Worm (Caenorhabditis elegans) whole organism, early embryonic: ENCODE results near the gene chil-13.

Experiments
- B0310.2 ChIP-seq: sonication (generic microtip); optimal IDR thresholded peaks from 2 replicates; lab custom pipeline; 2016; ENCODE audit warnings: mild to moderate bottlenecking, missing genetic modification characterization, missing compliant biosample characterization
- F13C5.2 ChIP-seq: sonication (generic microtip); optimal IDR thresholded peaks from 2 replicates; lab custom pipeline; 2017; ENCODE audit warnings: mild to moderate bottlenecking, missing genetic modification characterization, inconsistent platforms, missing compliant biosample characterization
- aly-1 ChIP-seq: sonication (generic microtip); optimal IDR thresholded peaks from 2 replicates; lab custom pipeline; 2016; ENCODE audit warnings: missing genetic modification characterization, missing compliant biosample characterization
- ama-1 ChIP-seq: fragments of 150-350 bp; optimal IDR thresholded peaks from 2 replicates; lab custom pipeline; 2014
- ceh-13 ChIP-seq: fragments of 200-800 bp; sonication (Bioruptor generic); optimal IDR thresholded peaks from 2 replicates; lab custom pipeline; 2018; ENCODE audit warnings: mild to moderate bottlenecking, missing genetic modification characterization, missing compliant biosample characterization
- ceh-36 ChIP-seq: sonication (generic microtip); optimal IDR thresholded peaks from 2 replicates; lab custom pipeline; 2016; ENCODE audit warnings: missing genetic modification characterization, inconsistent platforms, missing compliant biosample characterization
- ets-7 ChIP-seq: sonication (generic microtip); optimal IDR thresholded peaks from 2 replicates; lab custom pipeline; 2016; ENCODE audit warnings: missing genotype, missing genetic modification characterization, missing compliant biosample characterization
- flt-1 ChIP-seq: fragments of 200-800 bp; sonication (Bioruptor generic); IDR thresholded peaks from 2 replicates; pipeline ENCODE4 v1.3.6; 2022; ENCODE audit warnings: missing genetic modification characterization, missing compliant biosample characterization
- hmbx-1 ChIP-seq: sonication (generic microtip); optimal IDR thresholded peaks from 2 replicates; lab custom pipeline; 2016; ENCODE audit warnings: mild to moderate bottlenecking, missing genetic modification characterization, missing compliant biosample characterization
- hmg-4 ChIP-seq: fragments of 200-800 bp; sonication (Bioruptor generic); optimal IDR thresholded peaks from 2 replicates; lab custom pipeline; 2018; ENCODE audit warnings: mild to moderate bottlenecking, missing genetic modification characterization, missing compliant biosample characterization
- hnd-1 ChIP-seq: sonication (generic microtip); optimal IDR thresholded peaks from 2 replicates; lab custom pipeline; 2016; ENCODE audit warnings: missing genetic modification characterization, missing compliant biosample characterization
- pes-1 ChIP-seq: fragments of 200-800 bp; sonication (Bioruptor generic); IDR thresholded peaks from 2 replicates; pipeline ENCODE4 v1.3.6; 2022; ENCODE audit warnings: missing genetic modification reagents, missing genetic modification characterization, missing compliant biosample characterization
- scrt-1 ChIP-seq: fragments of 200-800 bp; sonication (Bioruptor generic); IDR thresholded peaks from 2 replicates; pipeline ENCODE4 v1.3.6; 2022; ENCODE audit warnings: missing genetic modification characterization, missing compliant biosample characterization
- sea-1 ChIP-seq: fragments of 200-800 bp; sonication (Bioruptor generic); conservative IDR thresholded peaks from 2 replicates; pipeline ENCODE4 v1.3.6; 2022; ENCODE audit warnings: missing genetic modification characterization, missing compliant biosample characterization
- tbx-11 ChIP-seq: fragments of 200-800 bp; sonication (Bioruptor generic); IDR thresholded peaks from 2 replicates; pipeline ENCODE4 v1.3.6; 2022; ENCODE audit warnings: missing genetic modification characterization, missing compliant biosample characterization
- tbx-37 ChIP-seq: fragments of 200-800 bp; sonication (Bioruptor generic); conservative IDR thresholded peaks from 2 replicates; pipeline ENCODE4 v1.3.6; 2022; ENCODE audit warnings: missing genetic modification reagents, missing genetic modification characterization, missing compliant biosample characterization
- tra-4 ChIP-seq: sonication (generic microtip); optimal IDR thresholded peaks from 2 replicates; lab custom pipeline; 2017; ENCODE audit warnings: missing genetic modification characterization, missing compliant biosample characterization

chil-13 gene

DNA sequence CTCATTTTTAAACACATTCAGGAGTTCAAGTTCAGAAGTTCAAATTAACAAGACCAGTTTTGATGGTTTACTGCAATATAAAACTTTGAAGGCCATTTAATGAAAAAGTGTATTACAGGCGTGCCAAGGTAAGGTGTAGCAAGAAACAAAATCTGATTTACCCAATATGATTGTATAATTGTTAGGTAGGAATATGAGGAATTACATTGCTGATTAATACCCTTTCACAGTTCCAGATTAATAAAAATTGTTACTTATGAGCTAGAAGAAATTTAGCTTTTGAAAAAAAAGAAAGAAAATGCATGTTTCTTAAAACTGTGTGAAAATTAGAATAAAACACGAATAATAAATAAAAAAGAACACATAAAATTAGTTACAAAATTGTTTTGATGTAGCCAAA, 4.5 kb downstream of the chil-13 start, which contains the start of gene kin-15:
kin-15 (minus strand) TSS at position 101 of the 400 bp plus-strand sequence.
- no peak for TF ChIP-seq ceh-13
- TF ChIP-seq aly-1 (tag; lab: Kevin White, UChicago), result no peak
- TF ChIP-seq ceh-36 (tag; lab: Kevin White, UChicago), result no peak
- no peak for TF ChIP-seq ets-7 (tag; lab: Kevin White, UChicago)
- TF ChIP-seq sea-1 (GFP tag; lab: Robert Waterston, UW), result no peak
- TF ChIP-seq hnd-1, result no peak
- TF ChIP-seq scrt-1 (GFP tag; lab: Robert Waterston, UW), result no peak
- TF ChIP-seq tra-4, result no peak
- no peak for TF ChIP-seq B0310.2
- TF ChIP-seq tbx-37, result no peak

DNA sequence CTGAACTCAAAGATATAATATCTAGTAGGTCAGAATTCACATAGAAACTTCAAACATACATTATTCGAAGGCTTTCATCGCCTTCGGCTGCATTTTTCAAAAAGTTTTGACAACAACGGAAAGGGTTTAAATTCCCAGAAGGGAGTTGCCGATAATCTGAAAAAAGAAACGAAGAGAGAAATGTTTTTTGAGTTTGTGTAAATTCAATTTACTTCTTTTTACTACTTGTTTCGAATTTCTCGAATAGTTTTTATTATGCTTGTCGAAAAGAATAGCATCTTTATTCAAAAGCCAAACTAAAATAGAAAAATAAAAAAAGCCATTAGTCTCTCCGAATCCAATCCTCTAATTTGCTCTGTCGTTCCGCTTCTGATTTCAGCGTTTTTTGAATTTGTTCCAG, 7.0 kb downstream of the chil-13 start:
- no peak for TF ChIP-seq ets-7 (tag; lab: Kevin White, UChicago)
- no peak for TF ChIP-seq hmg-4 (GFP tag; lab: Kevin White, UChicago)
- TF ChIP-seq B0310.2, result no peak
- TF ChIP-seq hnd-1, result no peak
- no peak for TF ChIP-seq tra-4
- no peak for TF ChIP-seq tbx-37
- no peak for TF ChIP-seq hmbx-1 (tag; lab: Kevin White, UChicago)
- no peak for TF ChIP-seq sea-1 (GFP tag; lab: Robert Waterston, UW)
- no peak for TF ChIP-seq aly-1 (tag; lab: Kevin White, UChicago)
- TF ChIP-seq F13C5.2 (tag; lab: Kevin White, UChicago), result no peak
- TF ChIP-seq scrt-1 (GFP tag; lab: Robert Waterston, UW), result no peak
- TF ChIP-seq flt-1 (GFP tag; lab: Robert Waterston, UW), result no peak
- no peak for TF ChIP-seq ama-1
- TF ChIP-seq ceh-13, result no peak
- no peak for TF ChIP-seq tbx-11 (GFP tag; lab: Robert Waterston, UW)

DNA sequence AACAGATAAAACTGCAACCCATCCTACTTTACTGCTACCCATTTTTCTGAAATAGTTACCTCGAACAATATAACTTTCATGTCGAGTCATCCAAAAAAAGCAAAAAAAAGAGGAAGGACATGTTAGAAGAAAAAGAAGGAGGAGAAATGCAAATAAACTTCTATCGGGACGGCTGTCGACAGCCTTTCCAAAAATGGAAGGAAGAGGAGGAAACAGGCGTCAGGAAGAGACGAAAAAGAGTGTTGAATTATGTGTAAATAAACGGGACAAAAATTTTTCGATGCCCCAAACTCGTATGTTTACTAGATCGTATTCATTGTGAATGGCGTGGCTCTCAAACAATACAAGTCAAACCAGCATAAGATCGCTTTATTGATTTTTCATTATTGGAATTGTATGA, 10.5 kb downstream of the chil-13 start, which contains the start of gene M176.5:
M176.5 (minus strand) TSS at position 101 of the 400 bp plus-strand sequence.
- TF ChIP-seq flt-1 (GFP tag; lab: Robert Waterston, UW), result no peak

DNA sequence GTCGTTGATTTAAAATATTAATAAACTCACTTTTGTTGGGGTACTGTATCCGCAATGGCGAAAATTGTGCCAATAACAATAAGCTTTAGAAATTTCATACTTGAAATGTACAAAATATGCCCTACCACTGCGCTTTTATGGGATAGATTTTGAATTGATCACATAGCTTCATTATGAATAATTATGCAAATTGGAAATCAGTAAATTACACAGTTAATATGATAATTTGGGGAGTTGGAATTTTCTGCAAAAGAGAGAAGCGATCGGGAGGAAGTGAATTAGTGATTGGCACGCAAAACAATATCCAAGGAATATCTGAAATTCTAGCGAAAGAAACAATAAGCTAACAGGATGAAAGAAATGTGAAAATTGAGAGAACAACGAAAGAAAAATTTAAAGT, 12.1 kb downstream of the chil-13 start, which contains the start of gene M176.10:
M176.10 (minus strand) TSS at position 101 of the 400 bp plus-strand sequence.
- no peak for TF ChIP-seq pes-1
- TF ChIP-seq hmbx-1 (tag; lab: Kevin White, UChicago), result no peak
- no peak for TF ChIP-seq scrt-1 (GFP tag; lab: Robert Waterston, UW)
- TF ChIP-seq tbx-37, result no peak
- no peak for TF ChIP-seq hnd-1
- no peak for TF ChIP-seq ceh-36 (tag; lab: Kevin White, UChicago)
- no peak for TF ChIP-seq B0310.2
- TF ChIP-seq ceh-13, result no peak
- TF ChIP-seq ama-1, result no peak
- no peak for TF ChIP-seq tbx-11 (GFP tag; lab: Robert Waterston, UW)
- TF ChIP-seq ets-7 (tag; lab: Kevin White, UChicago), result no peak
- no peak for TF ChIP-seq tra-4
- TF ChIP-seq aly-1 (tag; lab: Kevin White, UChicago), result no peak
- no peak for TF ChIP-seq sea-1 (GFP tag; lab: Robert Waterston, UW)
- TF ChIP-seq hmg-4 (GFP tag; lab: Kevin White, UChicago), result no peak
- TF ChIP-seq F13C5.2 (tag; lab: Kevin White, UChicago), result no peak
- TF ChIP-seq flt-1 (GFP tag; lab: Robert Waterston, UW), result no peak

DNA sequence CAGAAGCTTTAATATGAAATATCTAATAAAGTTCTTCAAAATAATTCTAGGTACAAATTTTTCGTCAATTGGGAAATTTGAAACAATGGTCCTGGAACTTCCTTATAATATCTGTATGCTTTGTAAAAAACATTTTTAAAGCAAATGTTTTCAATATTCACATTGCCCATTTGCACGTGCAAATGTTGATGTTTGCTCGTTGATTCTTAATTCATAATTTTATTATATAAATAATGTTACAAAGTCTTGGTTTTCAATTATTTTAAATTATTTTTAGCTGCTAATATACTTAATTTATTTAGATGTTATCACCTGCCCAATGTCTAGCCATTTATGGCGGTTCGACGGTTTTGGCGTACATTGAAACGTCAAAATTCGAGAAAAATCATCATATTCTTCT, 16.2 kb downstream of the chil-13 start, which contains the start of gene M176.11:
M176.11 (plus strand) TSS at position 301 of the 400 bp plus-strand sequence.
- no peak for TF ChIP-seq tbx-37
- TF ChIP-seq sea-1 (GFP tag; lab: Robert Waterston, UW), result no peak

DNA sequence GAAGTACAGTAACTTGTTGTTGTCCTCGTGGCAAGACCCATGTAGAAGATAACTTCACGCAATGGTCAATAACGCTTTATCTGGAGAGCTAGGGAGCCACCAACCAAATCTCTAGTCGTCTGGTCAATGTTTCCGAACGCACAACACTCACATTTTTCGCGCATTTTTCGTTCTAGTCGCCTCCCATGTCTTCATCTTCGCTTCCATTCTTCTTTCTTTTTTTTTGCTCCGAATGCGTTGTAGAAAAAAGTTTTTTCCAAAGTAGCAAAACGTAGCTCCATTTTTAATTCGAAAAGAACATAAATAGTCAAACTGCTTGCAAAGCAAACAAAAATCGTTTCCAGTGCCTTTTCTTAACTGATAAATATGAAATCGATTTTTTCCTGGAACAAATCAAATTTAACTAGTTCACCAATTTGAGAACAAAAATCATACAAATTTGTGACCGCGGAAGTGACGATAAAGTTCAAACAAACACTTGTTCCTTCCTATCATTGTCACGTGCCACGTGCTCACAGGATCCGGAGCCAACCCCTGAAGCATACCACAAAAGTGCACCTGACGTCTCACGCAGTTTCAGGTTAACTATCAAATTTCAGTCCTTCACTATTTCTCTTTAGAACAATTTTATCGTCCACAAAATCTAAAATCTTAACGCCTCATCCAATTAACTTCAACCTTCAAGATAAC, 19.1 kb downstream of the chil-13 start:
- TF ChIP-seq ceh-36 (tag; lab: Kevin White, UChicago) (no peak), ama-1 (no peak), hmg-4 (GFP tag; lab: Kevin White, UChicago) (no peak), pes-1 (no peak), B0310.2 (no peak), flt-1 (GFP tag; lab: Robert Waterston, UW) (no peak), ets-7 (tag; lab: Kevin White, UChicago) (no peak), F13C5.2 (tag; lab: Kevin White, UChicago) (no peak), ceh-13 (no peak), hmbx-1 (tag; lab: Kevin White, UChicago) (no peak), sea-1 (GFP tag; lab: Robert Waterston, UW) (no peak), tra-4 (no peak), tbx-37 (no peak), aly-1 (tag; lab: Kevin White, UChicago) (no peak), scrt-1 (GFP tag; lab: Robert Waterston, UW) (no peak), hnd-1 (no peak), tbx-11 (GFP tag; lab: Robert Waterston, UW) (no peak)

DNA sequence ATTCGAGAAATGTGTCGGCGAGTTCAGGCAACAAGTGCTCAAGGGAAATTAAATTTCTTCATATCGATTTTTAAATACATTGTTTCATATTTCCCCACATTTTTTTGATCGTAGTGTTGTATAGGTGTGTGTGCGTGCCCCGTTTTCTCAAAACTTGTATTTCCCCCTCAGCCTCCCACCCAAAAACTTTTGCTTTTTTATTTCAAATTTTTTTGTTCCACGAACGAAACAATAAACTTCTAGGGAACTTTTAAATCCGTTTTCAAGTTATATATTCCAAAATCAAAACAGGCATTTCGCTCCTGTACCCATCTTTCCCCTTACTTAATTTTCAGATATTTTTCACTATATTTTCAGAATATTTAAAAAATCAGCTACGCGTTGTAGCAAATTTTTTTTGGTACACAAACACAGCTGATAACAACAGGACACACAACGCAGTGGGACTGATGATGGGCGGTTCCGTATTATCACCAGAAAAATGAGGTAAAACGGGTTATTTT, 20.0 kb downstream of the chil-13 start, which contains the start of the genes M176.4 and M176.16:
M176.4 (plus strand) TSS at position 301 of the 503 bp plus-strand sequence.
M176.16 (plus strand) TSS at position 453 of the 503 bp plus-strand sequence.
- TF ChIP-seq ceh-13 (no peak), F13C5.2 (tag; lab: Kevin White, UChicago) (no peak), aly-1 (tag; lab: Kevin White, UChicago) (no peak), ceh-36 (tag; lab: Kevin White, UChicago) (no peak), tbx-37 (no peak), ets-7 (tag; lab: Kevin White, UChicago) (no peak), B0310.2 (no peak), pes-1 (no peak), ama-1 (no peak), hnd-1 (no peak), tra-4 (no peak), tbx-11 (GFP tag; lab: Robert Waterston, UW) (no peak), flt-1 (GFP tag; lab: Robert Waterston, UW) (no peak), sea-1 (GFP tag; lab: Robert Waterston, UW) (no peak), hmbx-1 (tag; lab: Kevin White, UChicago) (no peak), scrt-1 (GFP tag; lab: Robert Waterston, UW) (no peak), hmg-4 (GFP tag; lab: Kevin White, UChicago) (no peak)
